Worm (Caenorhabditis elegans): Measurements from ENCODE around the gene clec-5.

The clec-5 gene

ce11 chrIII:4850139-4850538, 33.3 kb downstream of the clec-5 start, which contains the start of gene F26A1.1 (continued):
- TF ChIP-seq zag-1 (tag; optimal IDR thresholded peaks at IDR 0.05) (no peak), egl-27 (tag; optimal IDR thresholded peaks at IDR 0.05) (no peak), nhr-71 (tag; optimal IDR thresholded peaks at IDR 0.05) (peak; percentile 22)

- TF ChIP-seq jun-1 (tag; optimal IDR thresholded peaks at IDR 0.05) (no peak), elt-2 (tag; optimal IDR thresholded peaks at IDR 0.05) (peak; percentile 9), dsc-1 (tag; optimal IDR thresholded peaks at IDR 0.05) (no peak), fkh-4 (tag; optimal IDR thresholded peaks at IDR 0.05; ENCODE audit: borderline replicate concordance) (peak; percentile 0), lin-35 (GFP tag; optimal IDR thresholded peaks at IDR 0.05) (peak in 1 of 2 experiments; percentile 21), C04F5.9 (tag; optimal IDR thresholded peaks at IDR 0.05) (no peak), mdl-1 (tag; optimal IDR thresholded peaks at IDR 0.05) (peak in 1 of 2 experiments; percentile 12), nhr-28 (tag; optimal IDR thresholded peaks at IDR 0.05) (no peak), lsy-2 (tag; optimal IDR thresholded peaks at IDR 0.05) (no peak), alr-1 (tag; optimal IDR thresholded peaks at IDR 0.05; ENCODE audit: borderline replicate concordance) (peak; percentile 8), efl-1 (optimal IDR thresholded peaks at IDR 0.05) (no peak), efl-1 (GFP tag; optimal IDR thresholded peaks at IDR 0.05 in 1 of 2) (peak in 1 of 2 experiments; percentile 78), fkh-8 (tag; optimal IDR thresholded peaks at IDR 0.05) (peak; percentile 6), lin-14 (GFP tag; optimal IDR thresholded peaks at IDR 0.05) (no peak), rnt-1 (tag; optimal IDR thresholded peaks at IDR 0.05) (peak; percentile 13), ceh-88 (GFP tag; IDR thresholded peaks at IDR 0.05) (no peak)
Measured at ce11 chrIII:4849739-4850138, 33.7 kb downstream of the clec-5 start, which contains the start of gene nonu-1. nonu-1 (minus strand) TSS chrIII:4849907.

- TF ChIP-seq ceh-90 (tag; optimal IDR thresholded peaks at IDR 0.05) = no peak
- TF ChIP-seq ces-1 (GFP tag; optimal IDR thresholded peaks at IDR 0.05) = no peak
- no peak for TF ChIP-seq pqm-1 (tag; optimal IDR thresholded peaks at IDR 0.05)
- no peak for TF ChIP-seq ceh-88 (GFP tag; IDR thresholded peaks at IDR 0.05)
- no peak for TF ChIP-seq sptf-1 (tag; optimal IDR thresholded peaks at IDR 0.05)
- no peak for TF ChIP-seq mdl-1 (tag; optimal IDR thresholded peaks at IDR 0.05)
- TF ChIP-seq nhr-20 (tag; optimal IDR thresholded peaks at IDR 0.05) = no peak
- no peak for TF ChIP-seq hlh-4 (tag; optimal IDR thresholded peaks at IDR 0.05)
Measured at ce11 chrIII:4844327-4844726, 39.1 kb downstream of the clec-5 start, which contains the start of the genes clec-157 and fkh-5. clec-157 (minus strand) TSS chrIII:4844427. fkh-5 (plus strand) TSS chrIII:4844662.

ce11 chrIII:4842173-4842572, 41.2 kb downstream of the clec-5 start, which contains the start of gene clec-156:
clec-156 (minus strand) TSS chrIII:4842273.
- TF ChIP-seq lin-35 (GFP tag; optimal IDR thresholded peaks at IDR 0.05) (no peak), ztf-4 (tag; optimal IDR thresholded peaks at IDR 0.05) (no peak), ets-5 (GFP tag; IDR thresholded peaks at IDR 0.05) (no peak), sox-4 (tag; optimal IDR thresholded peaks at IDR 0.05) (no peak), zip-4 (GFP tag; optimal IDR thresholded peaks at IDR 0.05) (no peak), nhr-20 (tag; optimal IDR thresholded peaks at IDR 0.05) (no peak), nhr-47 (tag; optimal IDR thresholded peaks at IDR 0.05) (no peak), ztf-11 (tag; optimal IDR thresholded peaks at IDR 0.05) (no peak), pag-3 (tag; optimal IDR thresholded peaks at IDR 0.05; ENCODE audit: borderline replicate concordance, insufficient read depth) (no peak), mep-1 (tag; optimal IDR thresholded peaks at IDR 0.05) (no peak), snu-23 (GFP tag; optimal IDR thresholded peaks at IDR 0.05) (no peak), pqm-1 (tag; optimal IDR thresholded peaks at IDR 0.05) (no peak), nhr-85 (tag) (no peak)

ce11 chrIII:4837429-4837828, 46.0 kb downstream of the clec-5 start, which contains the start of the genes acbp-7 and F26A1.19:
acbp-7 (plus strand) TSS chrIII:4837729.
F26A1.19 (plus strand) TSS chrIII:4837731.
- TF ChIP-seq zip-4 (GFP tag; optimal IDR thresholded peaks at IDR 0.05) (no peak), nhr-90 (tag; optimal IDR thresholded peaks at IDR 0.05; ENCODE audit: poor library complexity) (no peak), blmp-1 (tag; optimal IDR thresholded peaks at IDR 0.05) (no peak), nhr-85 (tag) (no peak), sox-4 (tag; optimal IDR thresholded peaks at IDR 0.05) (no peak), hpl-2 (GFP tag; optimal IDR thresholded peaks at IDR 0.05) (no peak)

Measured in whole organism, L1 larva.